Worm (Caenorhabditis elegans) whole organism, midembryonic: ENCODE measurements around the gene prp-38.

Source experiments
- cog-1 ChIP-seq: sonication (generic microtip); optimal IDR thresholded peaks from 2 replicates; lab custom pipeline; 2016; ENCODE audit warnings: missing genetic modification characterization, missing compliant biosample characterization
- flt-1 ChIP-seq: fragments of 200-800 bp; sonication (Bioruptor generic); IDR thresholded peaks from 2 replicates; pipeline ENCODE4 v1.3.6; 2022; ENCODE audit warnings: missing genetic modification characterization, missing compliant biosample characterization
- med-1 ChIP-seq: sonication (generic microtip); optimal IDR thresholded peaks from 2 replicates; lab custom pipeline; 2017; ENCODE audit warnings: missing genetic modification characterization, mild to moderate bottlenecking, missing compliant biosample characterization, antibody characterized with exemption, missing genetic modification reagents; ENCODE audit not compliant: insufficient read depth
- ref-1 ChIP-seq: fragments of 200-800 bp; sonication (Bioruptor generic); conservative IDR thresholded peaks from 2 replicates; pipeline ENCODE4 v1.3.6; 2022; ENCODE audit warnings: missing genetic modification reagents, missing genetic modification characterization, missing compliant biosample characterization
- ztf-23 ChIP-seq: fragments of 200-800 bp; sonication (Bioruptor generic); IDR thresholded peaks from 2 replicates; pipeline ENCODE4 v1.3.6; 2022; ENCODE audit warnings: missing genetic modification reagents, missing genetic modification characterization, missing compliant biosample characterization
- ztf-29 ChIP-seq: fragments of 200-800 bp; sonication (Bioruptor generic); IDR thresholded peaks from 2 replicates; pipeline ENCODE4 v1.3.6; 2022; ENCODE audit warnings: missing genetic modification reagents, missing genetic modification characterization, missing compliant biosample characterization

- TF ChIP-seq ztf-23 (GFP tag; lab: Robert Waterston, UW) (no peak), flt-1 (no peak), cog-1 (tag; lab: Kevin White, UChicago) (no peak), ref-1 (no peak), ztf-29 (GFP tag; lab: Robert Waterston, UW) (no peak), med-1 (no peak)
Measured at ce11 chrV:10838204-10838603, 32.4 kb upstream of the prp-38 start.
